Worm (Caenorhabditis elegans) whole organism, early embryonic: ENCODE results near the gene Y53G8AL.1.

Experiments
- B0310.2 ChIP-seq: sonication (generic microtip); optimal IDR thresholded peaks from 2 replicates; lab custom pipeline; 2016; ENCODE audit warnings: mild to moderate bottlenecking, missing genetic modification characterization, missing compliant biosample characterization
- F13C5.2 ChIP-seq: sonication (generic microtip); optimal IDR thresholded peaks from 2 replicates; lab custom pipeline; 2017; ENCODE audit warnings: mild to moderate bottlenecking, missing genetic modification characterization, inconsistent platforms, missing compliant biosample characterization
- aly-1 ChIP-seq: sonication (generic microtip); optimal IDR thresholded peaks from 2 replicates; lab custom pipeline; 2016; ENCODE audit warnings: missing genetic modification characterization, missing compliant biosample characterization
- ama-1 ChIP-seq: fragments of 150-350 bp; optimal IDR thresholded peaks from 2 replicates; lab custom pipeline; 2014
- ets-7 ChIP-seq: sonication (generic microtip); optimal IDR thresholded peaks from 2 replicates; lab custom pipeline; 2016; ENCODE audit warnings: missing genotype, missing genetic modification characterization, missing compliant biosample characterization
- flt-1 ChIP-seq: fragments of 200-800 bp; sonication (Bioruptor generic); IDR thresholded peaks from 2 replicates; pipeline ENCODE4 v1.3.6; 2022; ENCODE audit warnings: missing genetic modification characterization, missing compliant biosample characterization
- hmg-4 ChIP-seq: fragments of 200-800 bp; sonication (Bioruptor generic); optimal IDR thresholded peaks from 2 replicates; lab custom pipeline; 2018; ENCODE audit warnings: mild to moderate bottlenecking, missing genetic modification characterization, missing compliant biosample characterization
- tra-4 ChIP-seq: sonication (generic microtip); optimal IDR thresholded peaks from 2 replicates; lab custom pipeline; 2017; ENCODE audit warnings: missing genetic modification characterization, missing compliant biosample characterization

DNA sequence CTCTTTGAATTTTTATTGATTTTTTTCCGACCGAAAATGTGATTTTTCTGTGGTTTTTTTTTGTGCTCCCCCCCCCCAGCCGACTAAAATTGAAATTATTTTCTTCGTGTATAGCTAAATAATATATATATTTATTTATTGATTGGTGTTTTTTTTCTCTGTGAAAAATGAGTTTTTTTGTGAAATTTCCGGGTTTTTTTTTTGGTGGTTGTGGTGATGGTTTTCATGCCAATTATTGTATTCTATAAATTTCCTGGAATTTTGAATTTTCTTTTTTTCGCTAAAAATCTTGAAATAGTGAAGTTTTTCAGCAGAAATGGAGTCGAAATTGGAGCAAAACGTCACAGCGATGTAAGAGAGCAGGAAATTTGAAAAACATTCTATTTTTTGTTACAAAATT, 49.5 kb upstream of the Y53G8AL.1 start, which contains the start of gene lmtr-5:
- TF ChIP-seq ama-1 (lab: Kevin White, UChicago) = no peak
- no peak for TF ChIP-seq B0310.2 (tag; lab: Kevin White, UChicago)
- no peak for TF ChIP-seq tra-4 (tag; lab: Kevin White, UChicago)
- no peak for TF ChIP-seq flt-1 (GFP tag; lab: Robert Waterston, UW)
- no peak for TF ChIP-seq ets-7
- no peak for TF ChIP-seq F13C5.2
- TF ChIP-seq aly-1 = no peak
- no peak for TF ChIP-seq hmg-4 (GFP tag; lab: Kevin White, UChicago)
